Worm (Caenorhabditis elegans): ENCODE measurements around the gene ZC190.8.

DNA sequence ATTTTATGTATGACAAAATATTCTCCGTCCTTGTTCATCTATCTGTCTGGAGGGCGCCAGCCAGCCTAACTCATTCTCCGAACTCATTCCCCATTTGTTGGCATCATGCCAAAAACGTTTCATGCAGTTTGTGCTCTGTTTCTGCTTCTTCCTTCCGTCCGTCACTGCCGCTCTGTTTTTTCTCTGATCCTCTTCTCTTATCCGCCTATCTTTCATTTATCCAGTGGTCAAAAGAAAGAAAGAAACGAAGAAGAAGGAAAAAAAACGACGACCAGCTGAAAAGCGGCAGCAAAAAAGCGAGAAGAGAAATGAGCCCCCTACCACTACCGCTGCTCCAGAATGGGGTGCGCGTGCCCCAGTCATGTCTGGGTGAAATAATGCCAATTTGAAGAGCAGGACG, 24.6 kb downstream of the ZC190.8 start:
- TF ChIP-seq sox-2 (GFP tag; IDR thresholded peaks at IDR 0.05) (no peak), tbx-7 (tag; optimal IDR thresholded peaks at IDR 0.05) (no peak), hlh-6 (tag; optimal IDR thresholded peaks at IDR 0.05) (no peak), ama-1 (optimal IDR thresholded peaks at IDR 0.05) (no peak), Y22D7AL.16 (tag; optimal IDR thresholded peaks at IDR 0.05) (no peak)

All from whole organism, late embryonic.